Worm (Caenorhabditis elegans) whole organism, L4 larva: ENCODE data around the gene col-151.
A peak's percentile ranks its signal among the peaks of the same experiment; 100 is the strongest.

Experiments
- F37D6.2 ChIP-seq: sonication (generic microtip); optimal IDR thresholded peaks from 2 replicates; lab custom pipeline; 2016; ENCODE audit warnings: mild to moderate bottlenecking, missing genetic modification characterization, missing compliant biosample characterization
- F44E2.7 ChIP-seq: fragments of 200-800 bp; sonication (Bioruptor generic); IDR thresholded peaks from 2 replicates; pipeline ENCODE4 v2.1.2; 2022; ENCODE audit warnings: missing genetic modification characterization, missing compliant biosample characterization
- F49E8.2 ChIP-seq: sonication (generic microtip); optimal IDR thresholded peaks from 2 replicates; lab custom pipeline; 2016; ENCODE audit warnings: missing compliant biosample characterization, mild to moderate bottlenecking, missing genetic modification characterization, borderline replicate concordance
- T26A8.4 ChIP-seq: fragments of 200-800 bp; sonication (Bioruptor generic); IDR thresholded peaks from 2 replicates; pipeline ENCODE4 v1.3.6; 2022; ENCODE audit warnings: missing genetic modification characterization, missing compliant biosample characterization
- Y48G9A.11 ChIP-seq: fragments of 200-800 bp; sonication (Bioruptor generic); IDR thresholded peaks from 2 replicates; pipeline ENCODE4 v1.3.6; 2022; ENCODE audit warnings: missing genetic modification reagents, missing genetic modification characterization, missing compliant biosample characterization
- Y5F2A.4 ChIP-seq: fragments of 200-800 bp; sonication (Bioruptor generic); optimal IDR thresholded peaks from 2 replicates; lab custom pipeline; 2018; ENCODE audit warnings: mild to moderate bottlenecking, missing genetic modification characterization, missing compliant biosample characterization
- ZK337.2 ChIP-seq: fragments of 200-800 bp; sonication (Bioruptor generic); IDR thresholded peaks from 2 replicates; pipeline ENCODE4 v1.3.6; 2022; ENCODE audit warnings: missing genetic modification reagents, missing genetic modification characterization, missing compliant biosample characterization
- attf-4 ChIP-seq: sonication (generic microtip); optimal IDR thresholded peaks from 3 replicates; lab custom pipeline; 2017; ENCODE audit warnings: missing biosample characterization, missing genetic modification characterization
- ceh-28 ChIP-seq: fragments of 150-350 bp; optimal IDR thresholded peaks from 2 replicates; lab custom pipeline; 2014; ENCODE audit warnings: missing biosample characterization, missing genetic modification reagents, missing genetic modification characterization
- ceh-44 ChIP-seq: fragments of 200-800 bp; sonication (Bioruptor generic); IDR thresholded peaks from 2 replicates; pipeline ENCODE4 v1.3.6; 2022; ENCODE audit warnings: missing genetic modification reagents, missing genetic modification characterization, missing compliant biosample characterization
- ceh-62 ChIP-seq: sonication (generic microtip); optimal IDR thresholded peaks from 2 replicates; lab custom pipeline; 2017; ENCODE audit warnings: missing biosample characterization, missing genetic modification characterization
- ces-1 ChIP-seq: fragments of 150-350 bp; sonication (generic microtip); optimal IDR thresholded peaks from 4 replicates; lab custom pipeline; 2014; ENCODE audit warnings: missing biosample characterization, missing genetic modification reagents, missing genetic modification characterization
- daf-12 ChIP-seq: fragments of 150-350 bp; optimal IDR thresholded peaks from 2 replicates; lab custom pipeline; 2014; ENCODE audit warnings: missing biosample characterization, missing genetic modification reagents, missing genetic modification characterization
- daf-16 ChIP-seq, 3 experiments: sonication (generic microtip); optimal IDR thresholded peaks; 2 replicates each; lab custom pipeline; 2016 to 2017; ENCODE audit warnings: missing genetic modification characterization in 3 of 3, missing genetic modification reagents in 3 of 3, mild to moderate bottlenecking in 2 of 3, missing compliant biosample characterization in 2 of 3, missing biosample characterization in 1 of 3, moderate library complexity in 1 of 3
- daf-19 ChIP-seq: fragments of 200-800 bp; sonication (Bioruptor generic); conservative IDR thresholded peaks from 2 replicates; pipeline ENCODE4 v1.3.6; 2022; ENCODE audit warnings: missing genetic modification characterization, missing compliant biosample characterization
- daf-8 ChIP-seq: fragments of 200-800 bp; sonication (Bioruptor generic); IDR thresholded peaks from 2 replicates; pipeline ENCODE4 v1.3.6; 2022; ENCODE audit warnings: missing genetic modification characterization, missing compliant biosample characterization
- dmd-6 ChIP-seq: fragments of 200-800 bp; sonication (Bioruptor generic); IDR thresholded peaks from 2 replicates; pipeline ENCODE4 v1.3.6; 2022; ENCODE audit warnings: missing genetic modification reagents, missing genetic modification characterization, missing compliant biosample characterization
- dmd-8 ChIP-seq: fragments of 200-800 bp; sonication (Bioruptor generic); IDR thresholded peaks from 2 replicates; pipeline ENCODE4 v1.3.6; 2022; ENCODE audit warnings: missing genetic modification characterization, missing compliant biosample characterization
- dmd-9 ChIP-seq: fragments of 200-800 bp; sonication (Bioruptor generic); IDR thresholded peaks from 2 replicates; pipeline ENCODE4 v1.3.6; 2022; ENCODE audit warnings: missing genetic modification reagents, missing genetic modification characterization, missing compliant biosample characterization
- dpl-1 ChIP-seq: fragments of 150-350 bp; optimal IDR thresholded peaks from 2 replicates; lab custom pipeline; 2014; ENCODE audit warnings: missing biosample characterization, missing genetic modification reagents, missing genetic modification characterization
- dve-1 ChIP-seq: sonication (generic microtip); optimal IDR thresholded peaks from 2 replicates; lab custom pipeline; 2017; ENCODE audit warnings: antibody characterized with exemption, mild to moderate bottlenecking, missing genetic modification characterization, missing compliant biosample characterization; ENCODE audit not compliant: insufficient read depth
- fkh-10 ChIP-seq: fragments of 150-350 bp; optimal IDR thresholded peaks from 2 replicates; lab custom pipeline; 2014; ENCODE audit warnings: missing biosample characterization, missing genetic modification reagents, missing genetic modification characterization
- fos-1 ChIP-seq: fragments of 150-350 bp; optimal IDR thresholded peaks from 2 replicates; lab custom pipeline; 2014; ENCODE audit warnings: missing biosample characterization, missing genetic modification characterization
- gei-8 ChIP-seq: fragments of 200-800 bp; sonication (Bioruptor generic); optimal IDR thresholded peaks from 2 replicates; lab custom pipeline; 2018; ENCODE audit warnings: mild to moderate bottlenecking, missing genetic modification characterization, missing compliant biosample characterization
- hlh-11 ChIP-seq: fragments of 200-800 bp; sonication (Bioruptor generic); optimal IDR thresholded peaks from 2 replicates; lab custom pipeline; 2018; ENCODE audit warnings: mild to moderate bottlenecking, missing genetic modification characterization, missing compliant biosample characterization
- hlh-30 ChIP-seq: sonication (generic microtip); optimal IDR thresholded peaks from 2 replicates; lab custom pipeline; 2017; ENCODE audit warnings: antibody characterized with exemption, mild to moderate bottlenecking, missing genetic modification characterization, missing compliant biosample characterization; ENCODE audit not compliant: insufficient read depth
- lim-7 ChIP-seq: fragments of 200-800 bp; sonication (Bioruptor generic); IDR thresholded peaks from 2 replicates; pipeline ENCODE4 v1.3.6; 2022; ENCODE audit warnings: missing genetic modification characterization, missing compliant biosample characterization
- lin-15B ChIP-seq: fragments of 150-350 bp; sonication (generic microtip); optimal IDR thresholded peaks from 3 replicates; lab custom pipeline; 2014; ENCODE audit warnings: missing biosample characterization, missing genetic modification characterization
- lir-3 ChIP-seq: sonication (generic microtip); optimal IDR thresholded peaks from 2 replicates; lab custom pipeline; 2016; ENCODE audit warnings: mild to moderate bottlenecking, missing genetic modification characterization, missing compliant biosample characterization
- madf-5 ChIP-seq, 2 experiments: fragments of 200-800 bp; sonication (Bioruptor generic); IDR thresholded peaks; 2 replicates each; pipeline ENCODE4 v1.3.6; 2022; ENCODE audit warnings: missing compliant biosample characterization in 2 of 2, missing genetic modification characterization in 2 of 2
- madf-9 ChIP-seq: fragments of 200-800 bp; sonication (Bioruptor generic); conservative IDR thresholded peaks from 2 replicates; pipeline ENCODE4 v1.3.6; 2022; ENCODE audit warnings: missing genetic modification reagents, missing genetic modification characterization, missing compliant biosample characterization
- mdl-1 ChIP-seq, 2 experiments: fragments of 150-350 bp in 1 of 2; sonication (generic microtip) in 1 of 2; optimal IDR thresholded peaks; 2 replicates each; lab custom pipeline; 2014 to 2017; ENCODE audit warnings: missing biosample characterization in 2 of 2, missing genetic modification characterization in 2 of 2
- nhr-10 ChIP-seq: fragments of 150-350 bp; optimal IDR thresholded peaks from 2 replicates; lab custom pipeline; 2014; ENCODE audit warnings: missing biosample characterization, missing genetic modification characterization
- nhr-28 ChIP-seq: fragments of 150-350 bp; optimal IDR thresholded peaks from 2 replicates; lab custom pipeline; 2014; ENCODE audit warnings: missing biosample characterization, missing genetic modification characterization
- nhr-42 ChIP-seq: fragments of 200-800 bp; sonication (Bioruptor generic); IDR thresholded peaks from 2 replicates; pipeline ENCODE4 v1.3.6; 2022; ENCODE audit warnings: missing genetic modification characterization, missing compliant biosample characterization
- pqm-1 ChIP-seq: sonication (generic microtip); optimal IDR thresholded peaks from 2 replicates; lab custom pipeline; 2017; ENCODE audit warnings: missing biosample characterization, missing genetic modification characterization
- spr-1 ChIP-seq: sonication (generic microtip); optimal IDR thresholded peaks from 2 replicates; lab custom pipeline; 2016; ENCODE audit warnings: mild to moderate bottlenecking, missing genetic modification characterization, missing compliant biosample characterization
- spr-3 ChIP-seq: fragments of 200-800 bp; sonication (Bioruptor generic); optimal IDR thresholded peaks from 2 replicates; lab custom pipeline; 2018; ENCODE audit warnings: mild to moderate bottlenecking, missing genetic modification characterization, missing compliant biosample characterization
- unc-62 ChIP-seq, 3 experiments: fragments of 150-350 bp in 1 of 3; sonication (generic microtip); optimal IDR thresholded peaks in 2 of 3; peaks in 1 of 3; 1 replicate in 1 of 3; 2 replicates in 2 of 3; lab custom pipeline; 2014 to 2017; ENCODE audit warnings: missing biosample characterization in 3 of 3, missing genetic modification characterization in 3 of 3, missing genetic modification reagents in 3 of 3, missing genotype in 1 of 3
- vab-7 ChIP-seq: fragments of 200-800 bp; sonication (Bioruptor generic); IDR thresholded peaks from 2 replicates; pipeline ENCODE4 v1.3.6; 2022; ENCODE audit warnings: missing genetic modification reagents, missing genetic modification characterization, missing compliant biosample characterization
- zip-11 ChIP-seq: fragments of 200-800 bp; sonication (Bioruptor generic); IDR thresholded peaks from 2 replicates; pipeline ENCODE4 v1.3.6; 2022; ENCODE audit warnings: missing genetic modification characterization, missing compliant biosample characterization

Gene col-151

DNA sequence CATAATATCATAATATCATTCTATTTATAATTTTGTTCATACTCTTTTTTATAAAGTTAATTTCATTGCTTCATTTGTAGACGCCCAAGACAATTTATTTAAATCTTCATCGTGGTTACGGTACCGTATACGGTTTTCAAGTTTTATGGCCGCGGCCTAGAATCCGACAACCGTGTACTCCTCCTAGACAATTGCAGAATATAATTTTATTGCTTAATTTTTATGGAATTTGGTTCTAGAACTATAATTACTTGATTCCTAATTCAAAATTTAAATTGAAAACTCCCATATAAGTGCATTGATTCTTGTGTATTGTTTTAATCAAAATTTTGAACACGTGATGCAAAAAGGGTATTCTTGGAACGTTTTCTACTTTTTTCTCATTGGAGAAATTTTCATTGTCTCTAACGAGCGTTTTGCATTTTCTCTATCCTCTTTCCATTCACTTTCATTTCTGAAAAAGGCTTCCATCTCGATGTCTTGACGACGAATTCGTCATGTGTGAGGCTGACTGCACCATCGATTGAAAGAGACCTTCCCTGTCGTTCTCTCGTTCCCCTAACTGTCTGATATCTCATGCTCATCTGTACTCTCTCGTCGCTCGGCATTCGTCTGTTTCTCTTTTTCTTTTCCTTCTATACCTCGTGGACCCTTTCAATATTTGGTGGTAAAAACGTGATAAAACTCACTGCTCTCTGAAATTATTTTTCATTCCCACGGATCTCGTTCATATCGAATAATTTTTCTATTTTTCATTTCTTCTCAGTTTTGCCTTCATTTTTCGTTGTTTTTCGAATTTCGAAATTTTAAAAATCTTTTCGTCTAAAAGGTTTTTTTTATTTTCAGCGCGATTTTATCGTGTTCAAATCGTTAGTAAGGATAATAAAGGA lies 46.4 kb upstream of the col-151 start, which contains the start of gene pap-1 (continued):
- no peak for TF ChIP-seq fkh-10 (GFP tag; lab: Kevin White, UChicago)
- TF ChIP-seq hlh-11 (tag; lab: Kevin White, UChicago) = peak; percentile 57

- TF ChIP-seq ceh-44 (GFP tag; lab: Robert Waterston, UW) (no peak), fkh-10 (GFP tag; lab: Kevin White, UChicago) (no peak), daf-19 (GFP tag; lab: Robert Waterston, UW) (no peak), mdl-1 (tag; optimal IDR thresholded peaks at IDR 0.05; lab: Kevin White, UChicago) (no peak), nhr-28 (tag; lab: Kevin White, UChicago) (no peak), dmd-8 (GFP tag; lab: Robert Waterston, UW) (no peak)
Measured at ce11 chrV:10440723-10441122, 45.7 kb upstream of the col-151 start, which contains the start of gene snf-10. Gene snf-10, minus strand, starts transcription at chrV:10440823.

DNA sequence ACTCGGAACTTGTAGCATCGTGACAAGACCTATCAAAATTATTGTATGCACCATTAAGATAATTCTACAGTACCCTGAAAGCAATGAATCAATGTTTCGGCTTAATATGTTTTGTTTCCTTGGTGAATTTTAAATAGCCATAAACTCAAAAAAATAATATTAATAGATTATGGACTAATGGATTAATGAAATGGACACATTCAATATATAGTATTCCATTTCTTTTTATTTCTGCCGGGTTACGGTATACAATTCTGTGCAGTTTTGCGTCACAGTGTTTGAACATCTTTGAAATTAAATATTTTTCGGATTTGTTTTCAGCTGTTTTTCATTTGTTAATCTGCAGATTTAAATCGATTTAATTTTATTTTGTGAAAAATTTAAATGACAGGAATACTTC lies 41.6 kb upstream of the col-151 start, which contains the start of gene set-22:
Gene set-22, plus strand, starts transcription at position 301 of the 400 bp plus-strand sequence.
- TF ChIP-seq daf-12 (tag; lab: Kevin White, UChicago) (no peak), spr-3 (no peak), daf-16 (GFP tag; optimal IDR thresholded peaks at IDR 0.05; lab: Kevin White, UChicago) (no peak), daf-16 (tag; optimal IDR thresholded peaks at IDR 0.05; lab: Kevin White, UChicago) (no peak), unc-62 (GFP tag; optimal IDR thresholded peaks at IDR 0.05 in 1 of 2; lab: Kevin White, UChicago) (no peak), unc-62 (tag; optimal IDR thresholded peaks at IDR 0.05; lab: Kevin White, UChicago) (no peak), spr-1 (no peak), ceh-44 (GFP tag; lab: Robert Waterston, UW) (no peak), fos-1 (no peak), madf-9 (GFP tag; lab: Robert Waterston, UW) (no peak), ceh-62 (tag; lab: Kevin White, UChicago) (no peak), pqm-1 (no peak), zip-11 (no peak), lim-7 (GFP tag; lab: Robert Waterston, UW) (no peak), ZK337.2 (no peak), F44E2.7 (GFP tag; lab: Robert Waterston, UW) (no peak), nhr-28 (tag; lab: Kevin White, UChicago) (no peak), hlh-30 (tag; lab: Kevin White, UChicago) (no peak), F37D6.2 (tag; lab: Kevin White, UChicago) (no peak), dve-1 (no peak)

ce11 chrV:10435198-10435597 lies 40.2 kb upstream of the col-151 start:
- TF ChIP-seq ces-1 = no peak
- TF ChIP-seq ceh-62 (tag; lab: Kevin White, UChicago) = no peak
- TF ChIP-seq nhr-10 (tag; lab: Kevin White, UChicago) = no peak
- no peak for TF ChIP-seq Y48G9A.11
- TF ChIP-seq dmd-6 (GFP tag; lab: Robert Waterston, UW) = peak; percentile 54
- TF ChIP-seq dmd-9 (GFP tag; lab: Robert Waterston, UW) = no peak
- no peak for TF ChIP-seq madf-5 (GFP tag; IDR thresholded peaks at IDR 0.05; lab: Robert Waterston, UW)
- peak; percentile 36 for TF ChIP-seq nhr-28 (tag; lab: Kevin White, UChicago)
- TF ChIP-seq daf-19 (GFP tag; lab: Robert Waterston, UW) = no peak
- no peak for TF ChIP-seq lin-15B (tag; lab: Kevin White, UChicago)
- TF ChIP-seq nhr-42 (GFP tag; lab: Robert Waterston, UW) = no peak
- no peak for TF ChIP-seq T26A8.4 (GFP tag; lab: Robert Waterston, UW)
- TF ChIP-seq unc-62 (GFP tag; optimal IDR thresholded peaks at IDR 0.05 in 1 of 2; lab: Kevin White, UChicago) = peak in 1 of 2 experiments; percentile 95
- TF ChIP-seq unc-62 (tag; optimal IDR thresholded peaks at IDR 0.05; lab: Kevin White, UChicago) = no peak
- TF ChIP-seq vab-7 (GFP tag; lab: Robert Waterston, UW) = no peak
- TF ChIP-seq fos-1 = no peak
- no peak for TF ChIP-seq Y5F2A.4 (GFP tag; lab: Kevin White, UChicago)
- peak; percentile 44 for TF ChIP-seq pqm-1
- no peak for TF ChIP-seq lir-3 (tag; lab: Kevin White, UChicago)
- TF ChIP-seq F49E8.2 = no peak
- no peak for TF ChIP-seq gei-8 (GFP tag; lab: Kevin White, UChicago)
- no peak for TF ChIP-seq attf-4
- TF ChIP-seq daf-8 (GFP tag; lab: Robert Waterston, UW) = no peak
- no peak for TF ChIP-seq zip-11
- TF ChIP-seq daf-16 (GFP tag; optimal IDR thresholded peaks at IDR 0.05; lab: Kevin White, UChicago) = no peak
- TF ChIP-seq daf-16 (tag; optimal IDR thresholded peaks at IDR 0.05; lab: Kevin White, UChicago) = peak; percentile 14
- no peak for TF ChIP-seq dpl-1 (GFP tag; lab: Kevin White, UChicago)
- no peak for TF ChIP-seq ceh-28
